Worm (Caenorhabditis elegans) whole organism, L1 larva: ENCODE results near the gene mgl-1.

Experiments used
- C04F5.9 ChIP-seq: sonication (generic microtip); optimal IDR thresholded peaks from 2 replicates; lab custom pipeline; 2016; ENCODE audit warnings: missing genetic modification characterization, missing compliant biosample characterization
- C16A3.4 ChIP-seq: fragments of 150-350 bp; optimal IDR thresholded peaks from 2 replicates; lab custom pipeline; 2014; ENCODE audit warnings: missing biosample characterization, missing genetic modification characterization
- C34B4.2 ChIP-seq: sonication (generic microtip); optimal IDR thresholded peaks from 2 replicates; lab custom pipeline; 2017; ENCODE audit warnings: mild to moderate bottlenecking, missing genetic modification characterization, missing compliant biosample characterization
- F16B12.6 ChIP-seq: fragments of 150-350 bp; optimal IDR thresholded peaks from 2 replicates; lab custom pipeline; 2014; ENCODE audit warnings: missing biosample characterization, missing genetic modification characterization
- aha-1 ChIP-seq: fragments of 150-350 bp; optimal IDR thresholded peaks from 2 replicates; lab custom pipeline; 2014; ENCODE audit warnings: missing biosample characterization, missing genetic modification characterization
- alr-1 ChIP-seq: fragments of 200-800 bp; sonication (Bioruptor generic); optimal IDR thresholded peaks from 2 replicates; lab custom pipeline; 2018; ENCODE audit warnings: borderline replicate concordance, mild to moderate bottlenecking, missing genetic modification characterization, missing compliant biosample characterization
- aly-2 ChIP-seq: fragments of 150-350 bp; optimal IDR thresholded peaks from 2 replicates; lab custom pipeline; 2014; ENCODE audit warnings: missing biosample characterization, missing genetic modification characterization
- ama-1 ChIP-seq: fragments of 150-350 bp; optimal IDR thresholded peaks from 2 replicates; lab custom pipeline; 2014
- blmp-1 ChIP-seq: fragments of 150-350 bp; optimal IDR thresholded peaks from 2 replicates; lab custom pipeline; 2014; ENCODE audit warnings: missing biosample characterization, missing genetic modification characterization
- ceh-82 ChIP-seq, 3 experiments: fragments of 150-350 bp in 1 of 3; sonication (generic microtip) in 2 of 3; optimal IDR thresholded peaks; 2 replicates each; lab custom pipeline; 2014 to 2017; ENCODE audit warnings: missing biosample characterization in 3 of 3, missing genetic modification characterization in 3 of 3
- ceh-88 ChIP-seq: fragments of 200-800 bp; sonication (Bioruptor generic); IDR thresholded peaks from 2 replicates; pipeline ENCODE4 v1.3.6; 2022; ENCODE audit warnings: missing genetic modification characterization, missing compliant biosample characterization
- ceh-90 ChIP-seq: sonication (generic microtip); optimal IDR thresholded peaks from 2 replicates; lab custom pipeline; 2016; ENCODE audit warnings: missing genetic modification characterization, missing compliant biosample characterization
- ces-1 ChIP-seq: fragments of 150-350 bp; optimal IDR thresholded peaks from 2 replicates; lab custom pipeline; 2014; ENCODE audit warnings: missing biosample characterization, missing genetic modification reagents, missing genetic modification characterization
- dpl-1 ChIP-seq, 3 experiments: fragments of 150-350 bp in 2 of 3; sonication (generic microtip) in 1 of 3; optimal IDR thresholded peaks; 2 replicates each; lab custom pipeline; 2014 to 2017; ENCODE audit warnings: missing biosample characterization in 3 of 3, missing genetic modification characterization in 3 of 3, missing genetic modification reagents in 3 of 3
- efl-1 ChIP-seq, 4 experiments: fragments of 150-350 bp; optimal IDR thresholded peaks in 3 of 4; peaks in 1 of 4; 1 replicate in 1 of 4; 2 replicates in 3 of 4; lab custom pipeline; 2014; ENCODE audit warnings: missing biosample characterization in 2 of 4, missing genetic modification characterization in 2 of 4, missing genetic modification reagents in 2 of 4
- efl-3 ChIP-seq: fragments of 200-800 bp; sonication (Bioruptor generic); optimal IDR thresholded peaks from 2 replicates; lab custom pipeline; 2018; ENCODE audit warnings: mild to moderate bottlenecking, missing genetic modification characterization, missing compliant biosample characterization
- egl-13 ChIP-seq: sonication (generic microtip); optimal IDR thresholded peaks from 2 replicates; lab custom pipeline; 2016; ENCODE audit warnings: missing genotype, missing genetic modification reagents, missing genetic modification characterization, missing compliant biosample characterization
- elt-2 ChIP-seq: sonication (generic microtip); optimal IDR thresholded peaks from 2 replicates; lab custom pipeline; 2016; ENCODE audit warnings: missing genetic modification characterization, mild to moderate bottlenecking, inconsistent platforms, missing compliant biosample characterization, missing genetic modification reagents
- fkh-4 ChIP-seq: sonication (generic microtip); optimal IDR thresholded peaks from 2 replicates; lab custom pipeline; 2016; ENCODE audit warnings: missing compliant biosample characterization, missing genetic modification characterization, borderline replicate concordance
- fos-1 ChIP-seq: fragments of 150-350 bp; optimal IDR thresholded peaks from 2 replicates; lab custom pipeline; 2014; ENCODE audit warnings: missing biosample characterization, missing genetic modification characterization
- hlh-4 ChIP-seq: sonication (generic microtip); optimal IDR thresholded peaks from 2 replicates; lab custom pipeline; 2016; ENCODE audit warnings: mild to moderate bottlenecking, missing genetic modification characterization, missing compliant biosample characterization
- jun-1 ChIP-seq: fragments of 150-350 bp; optimal IDR thresholded peaks from 2 replicates; lab custom pipeline; 2014; ENCODE audit warnings: missing biosample characterization, missing genetic modification reagents, missing genetic modification characterization
- lin-15B ChIP-seq: fragments of 150-350 bp; sonication (generic microtip); optimal IDR thresholded peaks from 3 replicates; lab custom pipeline; 2014; ENCODE audit warnings: missing biosample characterization, missing genetic modification characterization
- lin-35 ChIP-seq, 2 experiments: fragments of 150-350 bp; optimal IDR thresholded peaks; 2 replicates each; lab custom pipeline; 2014; ENCODE audit warnings: missing biosample characterization in 2 of 2, missing genetic modification characterization in 2 of 2, missing genetic modification reagents in 2 of 2
- mef-2 ChIP-seq: fragments of 150-350 bp; optimal IDR thresholded peaks from 2 replicates; lab custom pipeline; 2014; ENCODE audit warnings: missing biosample characterization, missing genetic modification characterization
- mep-1 ChIP-seq: fragments of 150-350 bp; optimal IDR thresholded peaks from 2 replicates; lab custom pipeline; 2014; ENCODE audit warnings: missing biosample characterization, missing genetic modification characterization
- nhr-11 ChIP-seq: fragments of 150-350 bp; optimal IDR thresholded peaks from 2 replicates; lab custom pipeline; 2014; ENCODE audit warnings: missing biosample characterization, missing genetic modification characterization
- nhr-28 ChIP-seq: fragments of 150-350 bp; optimal IDR thresholded peaks from 2 replicates; lab custom pipeline; 2014; ENCODE audit warnings: missing biosample characterization, missing genetic modification characterization
- nhr-47 ChIP-seq: sonication (generic microtip); optimal IDR thresholded peaks from 2 replicates; lab custom pipeline; 2016; ENCODE audit warnings: mild to moderate bottlenecking, missing genetic modification characterization, moderate library complexity, missing compliant biosample characterization
- nhr-71 ChIP-seq: sonication (generic microtip); optimal IDR thresholded peaks from 2 replicates; lab custom pipeline; 2016; ENCODE audit warnings: mild to moderate bottlenecking, missing genetic modification characterization, moderate library complexity, missing compliant biosample characterization
- nhr-84 ChIP-seq: sonication (generic microtip); optimal IDR thresholded peaks from 2 replicates; lab custom pipeline; 2017; ENCODE audit warnings: missing biosample characterization, missing genetic modification characterization
- nhr-90 ChIP-seq: sonication (generic microtip); optimal IDR thresholded peaks from 2 replicates; lab custom pipeline; 2016; ENCODE audit warnings: mild to moderate bottlenecking, missing genetic modification characterization, missing compliant biosample characterization; ENCODE audit not compliant: poor library complexity
- skn-1 ChIP-seq: fragments of 150-350 bp; optimal IDR thresholded peaks from 2 replicates; lab custom pipeline; 2014; ENCODE audit warnings: missing biosample characterization, missing genetic modification characterization
- snu-23 ChIP-seq: sonication (generic microtip); optimal IDR thresholded peaks from 2 replicates; lab custom pipeline; 2016; ENCODE audit warnings: missing genetic modification characterization, missing compliant biosample characterization
- sox-4 ChIP-seq: sonication (generic microtip); optimal IDR thresholded peaks from 2 replicates; lab custom pipeline; 2016; ENCODE audit warnings: missing genetic modification characterization, missing compliant biosample characterization
- sptf-1 ChIP-seq: fragments of 150-350 bp; optimal IDR thresholded peaks from 2 replicates; lab custom pipeline; 2014; ENCODE audit warnings: missing biosample characterization, missing genetic modification characterization
- swsn-7 ChIP-seq: sonication (generic microtip); optimal IDR thresholded peaks from 2 replicates; lab custom pipeline; 2016; ENCODE audit warnings: missing genetic modification characterization, missing compliant biosample characterization
- xbp-1 ChIP-seq: sonication (generic microtip); optimal IDR thresholded peaks from 2 replicates; lab custom pipeline; 2016; ENCODE audit warnings: missing genetic modification characterization, missing compliant biosample characterization
- ztf-11 ChIP-seq, 2 experiments: sonication (generic microtip); optimal IDR thresholded peaks; 2 replicates each; lab custom pipeline; 2016 to 2017; ENCODE audit warnings: missing genetic modification characterization in 2 of 2, missing biosample characterization in 1 of 2, missing compliant biosample characterization in 1 of 2
- ztf-4 ChIP-seq: fragments of 150-350 bp; optimal IDR thresholded peaks from 2 replicates; lab custom pipeline; 2014; ENCODE audit warnings: missing biosample characterization, missing genetic modification characterization

The mgl-1 gene

ce11 chrX:9948528-9948927, 27.6 kb downstream of the mgl-1 start:
- TF ChIP-seq swsn-7 (tag; lab: Kevin White, UChicago) (no peak), efl-1 (optimal IDR thresholded peaks at IDR 0.05; lab: Kevin White, UChicago) (no peak), efl-1 (GFP tag; optimal IDR thresholded peaks at IDR 0.05 in 1 of 2; lab: Kevin White, UChicago) (peak in 1 of 2 experiments; percentile 35)
- TF ChIP-seq, all 84 proteins: peak for 1

- TF ChIP-seq blmp-1 (tag; lab: Kevin White, UChicago), result peak; percentile 51
- peak; percentile 29 for TF ChIP-seq snu-23
- TF ChIP-seq mep-1 (tag; lab: Kevin White, UChicago), result peak; percentile 2
- TF ChIP-seq egl-13 (tag; lab: Kevin White, UChicago), result no peak
- peak in 1 of 2 experiments; percentile 31 for TF ChIP-seq ztf-11 (tag; optimal IDR thresholded peaks at IDR 0.05; lab: Kevin White, UChicago)
- TF ChIP-seq nhr-90 (tag; lab: Kevin White, UChicago), result peak; percentile 11
- TF ChIP-seq C34B4.2 (tag; lab: Kevin White, UChicago), result no peak
- TF ChIP-seq, all 84 proteins: peak for 5
Observed at ce11 chrX:9941379-9941778, 34.7 kb downstream of the mgl-1 start.

DNA sequence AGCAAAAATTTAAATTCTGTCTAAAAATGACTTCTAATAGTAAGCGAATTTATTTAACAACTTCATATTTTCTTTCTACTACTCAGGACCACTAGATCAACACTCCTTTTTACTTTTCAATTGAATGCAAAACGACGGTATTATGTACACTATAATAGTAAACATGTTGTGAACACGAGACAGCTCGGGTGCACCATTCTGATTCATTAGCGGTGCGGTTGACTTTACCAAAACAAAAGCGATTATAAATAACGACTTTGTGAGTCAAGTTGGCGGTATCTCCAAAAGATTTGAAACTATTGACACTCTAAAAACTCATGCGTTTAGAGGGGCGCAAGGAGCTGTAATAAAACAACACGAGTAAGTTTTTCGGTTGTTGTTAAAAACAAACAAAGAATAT, 35.6 kb downstream of the mgl-1 start:
- no peak for TF ChIP-seq jun-1 (tag; lab: Kevin White, UChicago)
- TF ChIP-seq sox-4 (tag; lab: Kevin White, UChicago), result no peak
- TF ChIP-seq ztf-11 (tag; optimal IDR thresholded peaks at IDR 0.05; lab: Kevin White, UChicago), result no peak
- no peak for TF ChIP-seq efl-3 (GFP tag; lab: Kevin White, UChicago)
- no peak for TF ChIP-seq elt-2 (tag; lab: Kevin White, UChicago)

DNA sequence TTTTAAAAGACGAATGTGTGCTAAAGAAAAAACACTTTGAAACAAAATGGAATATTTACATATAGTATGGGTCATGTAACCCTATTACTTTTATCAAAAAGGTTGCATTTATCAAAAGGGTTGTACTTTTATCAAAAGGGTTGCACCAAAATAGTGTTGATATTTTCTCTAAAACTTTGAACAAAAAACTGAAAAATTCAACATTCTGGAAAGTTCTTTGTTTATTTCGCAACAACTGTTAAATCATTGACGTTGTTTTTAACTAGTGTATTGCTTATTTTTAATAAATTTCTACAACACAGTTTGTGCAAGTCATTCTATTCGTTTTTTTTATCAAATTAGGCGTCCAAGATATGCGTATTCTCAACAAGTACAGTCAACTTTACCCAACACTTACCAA, 37.6 kb downstream of the mgl-1 start, which contains the start of the genes C17G1.5 and C17G1.14:
C17G1.5 (plus strand) TSS at position 266 of the 400 bp plus-strand sequence.
C17G1.14 (plus strand) TSS at position 277 of the 400 bp plus-strand sequence.
- TF ChIP-seq xbp-1 (no peak), hlh-4 (tag; lab: Kevin White, UChicago) (no peak), sptf-1 (tag; lab: Kevin White, UChicago) (no peak), alr-1 (no peak), nhr-28 (tag; lab: Kevin White, UChicago) (no peak), mef-2 (no peak), nhr-84 (no peak), sox-4 (tag; lab: Kevin White, UChicago) (no peak), nhr-90 (tag; lab: Kevin White, UChicago) (no peak), ceh-82 (tag; optimal IDR thresholded peaks at IDR 0.05; lab: Kevin White, UChicago) (no peak), nhr-71 (tag; lab: Kevin White, UChicago) (no peak), nhr-11 (tag; lab: Kevin White, UChicago) (no peak), ceh-88 (GFP tag; lab: Robert Waterston, UW) (no peak), aha-1 (tag; lab: Kevin White, UChicago) (no peak), C04F5.9 (tag; lab: Kevin White, UChicago) (no peak), fos-1 (tag; lab: Kevin White, UChicago) (no peak), nhr-47 (tag; lab: Kevin White, UChicago) (no peak), dpl-1 (GFP tag; optimal IDR thresholded peaks at IDR 0.05; lab: Kevin White, UChicago) (no peak), ceh-90 (no peak), lin-15B (tag; lab: Kevin White, UChicago) (no peak)

DNA sequence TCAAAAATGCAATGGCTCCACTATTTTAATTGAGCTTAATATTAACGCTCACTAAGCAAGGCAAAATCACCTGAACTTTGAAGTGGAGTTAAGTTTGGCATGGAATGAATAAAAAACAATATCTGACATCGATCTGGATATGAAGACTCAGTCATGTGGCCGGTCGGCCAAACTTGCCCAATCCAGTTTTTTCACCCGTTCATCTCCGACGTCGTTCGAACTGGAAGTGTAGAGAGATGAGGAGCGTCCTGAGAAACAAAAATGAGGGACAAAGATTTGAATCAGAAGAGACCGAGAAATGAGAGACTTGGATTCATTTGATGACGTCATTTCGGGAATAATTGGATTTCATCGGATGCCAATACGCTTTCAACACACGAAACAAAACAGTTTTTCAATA, 38.0 kb downstream of the mgl-1 start:
- TF ChIP-seq skn-1 (no peak), C04F5.9 (tag; lab: Kevin White, UChicago) (no peak), F16B12.6 (tag; lab: Kevin White, UChicago) (no peak), egl-13 (tag; lab: Kevin White, UChicago) (no peak), fkh-4 (tag; lab: Kevin White, UChicago) (no peak), ces-1 (no peak), efl-1 (optimal IDR thresholded peaks at IDR 0.05; lab: Kevin White, UChicago) (no peak), efl-1 (GFP tag; optimal IDR thresholded peaks at IDR 0.05 in 1 of 2; lab: Kevin White, UChicago) (peak in 1 of 2 experiments; percentile 23), C34B4.2 (tag; lab: Kevin White, UChicago) (no peak), aly-2 (tag; lab: Kevin White, UChicago) (no peak), ceh-90 (no peak), ama-1 (lab: Kevin White, UChicago) (no peak), blmp-1 (tag; lab: Kevin White, UChicago) (peak; percentile 56), ztf-4 (peak; percentile 5), nhr-71 (tag; lab: Kevin White, UChicago) (no peak), jun-1 (tag; lab: Kevin White, UChicago) (peak; percentile 9), lin-35 (GFP tag; optimal IDR thresholded peaks at IDR 0.05; lab: Kevin White, UChicago) (no peak), C16A3.4 (tag; lab: Kevin White, UChicago) (no peak)
